Worm (Caenorhabditis elegans): ENCODE results near the gene F22H10.3.

Gene F22H10.3

DNA sequence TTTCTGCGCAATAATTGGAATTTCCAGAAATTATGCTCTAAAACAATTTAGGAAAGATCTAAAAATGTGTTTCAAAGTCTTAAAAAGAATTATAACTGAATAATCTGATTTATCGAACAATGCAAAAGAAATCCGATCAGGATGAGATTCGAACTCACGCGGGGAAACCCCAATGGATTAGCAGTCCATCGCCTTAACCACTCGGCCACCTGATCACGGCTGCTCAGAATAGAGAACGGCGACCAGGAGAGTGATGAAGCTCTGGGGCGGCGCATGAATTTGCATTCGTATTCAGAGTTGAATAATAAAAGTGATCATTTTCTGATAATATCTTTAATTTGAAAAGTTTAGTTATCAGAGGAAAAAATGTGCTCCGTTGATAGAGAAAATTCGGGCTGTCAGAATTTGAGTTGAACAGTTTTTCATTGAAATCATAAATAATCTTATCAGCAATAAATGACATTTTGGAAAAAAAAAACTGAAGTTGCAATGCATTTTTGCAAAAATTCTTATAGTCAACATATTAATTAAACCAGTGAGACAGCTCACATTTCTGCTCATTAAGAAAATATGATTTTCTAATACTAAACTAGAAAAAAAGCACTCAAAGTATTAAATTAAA is 12.5 kb upstream of the F22H10.3 start (continued):
- TF ChIP-seq unc-62 (GFP tag; optimal IDR thresholded peaks at IDR 0.05) (no peak), hsf-1 (GFP tag; IDR thresholded peaks at IDR 0.05) (no peak), mes-4 (tag; optimal IDR thresholded peaks at IDR 0.05) (no peak), unc-130 (GFP tag; optimal IDR thresholded peaks at IDR 0.05) (no peak)

DNA sequence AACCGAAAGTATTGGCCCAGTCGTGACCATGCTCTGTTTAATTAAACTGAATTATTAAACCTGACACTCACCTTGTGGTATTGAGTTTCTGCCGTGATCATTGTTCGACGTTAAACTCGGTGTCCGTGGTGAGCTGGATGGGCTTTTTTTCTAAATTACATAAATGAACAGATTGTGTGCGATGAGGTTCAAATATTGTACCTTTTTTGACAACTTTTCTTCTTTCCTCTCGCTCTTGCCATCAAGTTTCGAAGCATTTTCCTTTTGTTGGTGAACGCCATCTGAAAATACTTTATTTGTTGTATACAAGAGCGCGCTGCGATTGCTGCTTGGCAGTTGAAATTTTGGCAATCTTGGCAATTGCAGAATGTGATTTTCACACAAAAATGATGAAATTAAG is 10.4 kb upstream of the F22H10.3 start, which contains the start of gene F22H10.11:
TSS of gene F22H10.11 (minus strand) at position 101 of the 400 bp plus-strand sequence.
- TF ChIP-seq snpc-1.3 (tag; optimal IDR thresholded peaks at IDR 0.05; ENCODE audit: insufficient read depth) (no peak), tbp1 (GFP tag; optimal IDR thresholded peaks at IDR 0.05) (no peak), rpc-1 (optimal IDR thresholded peaks at IDR 0.05) (no peak), rpc-1 (tag; optimal IDR thresholded peaks at IDR 0.05) (no peak), sdz-38 (tag; optimal IDR thresholded peaks at IDR 0.05) (no peak), fkh-3 (tag; optimal IDR thresholded peaks at IDR 0.05) (no peak), F57C9.4 (tag; optimal IDR thresholded peaks at IDR 0.05) (no peak), C17E4.6 (GFP tag; IDR thresholded peaks at IDR 0.05) (no peak), nfya-1 (tag; optimal IDR thresholded peaks at IDR 0.05; ENCODE audit: borderline replicate concordance, insufficient read depth) (no peak), nhr-179 (tag; optimal IDR thresholded peaks at IDR 0.05) (no peak), nhr-120 (GFP tag; IDR thresholded peaks at IDR 0.05) (no peak), snpc-3.4 (tag; optimal IDR thresholded peaks at IDR 0.05) (no peak), rec-8 (tag; optimal IDR thresholded peaks at IDR 0.05) (no peak), let-526 (GFP tag; IDR thresholded peaks at IDR 0.05) (no peak), nhr-90 (tag; optimal IDR thresholded peaks at IDR 0.05) (no peak), attf-3 (GFP tag; conservative IDR thresholded peaks at IDR 0.05) (no peak), chd-7 (tag; optimal IDR thresholded peaks at IDR 0.05) (no peak), B0019.2 (GFP tag; conservative IDR thresholded peaks at IDR 0.05) (no peak)

DNA sequence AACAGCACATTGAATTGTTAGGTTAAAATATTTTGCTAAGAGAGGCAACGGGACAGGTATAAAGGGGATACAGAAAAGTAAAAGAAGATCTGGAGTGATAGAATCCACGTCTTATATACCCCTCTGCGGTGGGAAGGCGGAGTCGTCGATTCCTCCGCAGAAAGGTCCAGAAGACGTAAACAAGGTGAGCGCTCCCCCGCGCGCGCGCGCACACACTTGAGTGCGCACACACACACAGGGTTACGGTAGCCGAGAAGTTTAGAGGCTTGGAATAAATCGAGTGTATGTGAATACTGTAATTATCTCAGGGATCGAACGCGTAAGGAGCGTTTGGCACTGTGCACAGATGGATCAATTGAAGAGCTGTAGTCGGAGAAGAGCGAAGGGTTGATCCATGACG is 9.9 kb upstream of the F22H10.3 start:
- TF ChIP-seq snpc-4 (GFP tag; optimal IDR thresholded peaks at IDR 0.05) (no peak), snpc-4 (tag; optimal IDR thresholded peaks at IDR 0.05) (no peak), sdz-38 (tag; optimal IDR thresholded peaks at IDR 0.05) (no peak), attf-3 (GFP tag; conservative IDR thresholded peaks at IDR 0.05) (no peak), lag-1 (GFP tag; IDR thresholded peaks at IDR 0.05) (no peak), tbx-9 (tag; optimal IDR thresholded peaks at IDR 0.05; ENCODE audit: borderline replicate concordance) (no peak), madf-8 (GFP tag; conservative IDR thresholded peaks at IDR 0.05) (0 out of 2 replicates have a peak, but pooled peaks have one; percentile 15), Y53F4B.3 (GFP tag; IDR thresholded peaks at IDR 0.05) (no peak), let-526 (GFP tag; IDR thresholded peaks at IDR 0.05) (no peak), madf-6 (GFP tag; IDR thresholded peaks at IDR 0.05) (peak; percentile 73; the same call in 1 of the 2 replicates), aptf-3 (GFP tag; IDR thresholded peaks at IDR 0.05) (no peak), fkh-3 (tag; optimal IDR thresholded peaks at IDR 0.05) (no peak), nhr-80 (tag; optimal IDR thresholded peaks at IDR 0.05) (no peak), ceh-40 (GFP tag; IDR thresholded peaks at IDR 0.05) (no peak), C17E4.6 (GFP tag; IDR thresholded peaks at IDR 0.05) (no peak), F10E7.11 (tag; optimal IDR thresholded peaks at IDR 0.05) (no peak), nfya-1 (tag; optimal IDR thresholded peaks at IDR 0.05; ENCODE audit: borderline replicate concordance, insufficient read depth) (no peak), hlh-12 (tag; optimal IDR thresholded peaks at IDR 0.05) (no peak), repo-1 (tag; optimal IDR thresholded peaks at IDR 0.05) (no peak), rpc-1 (optimal IDR thresholded peaks at IDR 0.05) (no peak), rpc-1 (tag; optimal IDR thresholded peaks at IDR 0.05) (no peak), hsf-1 (GFP tag; IDR thresholded peaks at IDR 0.05) (0 out of 2 replicates have a peak, but pooled peaks have one; percentile 45), ceh-79 (tag; optimal IDR thresholded peaks at IDR 0.05) (no peak), B0336.3 (GFP tag; IDR thresholded peaks at IDR 0.05) (no peak), F57A8.1 (GFP tag; optimal IDR thresholded peaks at IDR 0.05) (no peak), egl-18 (GFP tag; IDR thresholded peaks at IDR 0.05) (no peak), Y95B8A.8 (GFP tag; IDR thresholded peaks at IDR 0.05) (no peak), dpl-1 (GFP tag; optimal IDR thresholded peaks at IDR 0.05) (no peak), mcd-1 (GFP tag; IDR thresholded peaks at IDR 0.05) (no peak), pbrm-1 (GFP tag; IDR thresholded peaks at IDR 0.05) (no peak), gei-17 (GFP tag; optimal IDR thresholded peaks at IDR 0.05) (no peak), D2030.7 (GFP tag; IDR thresholded peaks at IDR 0.05) (no peak)
